Fruit fly (Drosophila melanogaster) whole organism, prepupa: Measurements from ENCODE around the gene CG1750.
A peak's percentile ranks its signal among the peaks of the same experiment; 100 is the strongest.

Source experiments
- Blimp-1 ChIP-seq: fragments of 200-800 bp; sonication (Bioruptor generic); optimal IDR thresholded peaks from 3 replicates; lab custom pipeline; 2017; ENCODE audit warnings: missing biosample characterization, missing genetic modification characterization, mild to moderate bottlenecking, moderate library complexity, missing genetic modification reagents
- CG10631 ChIP-seq: fragments of 200-800 bp; sonication (Bioruptor generic); optimal IDR thresholded peaks from 2 replicates; lab custom pipeline; 2016; ENCODE audit warnings: missing biosample characterization, missing genetic modification characterization
- CG10669 ChIP-seq: fragments of 200-800 bp; sonication (Bioruptor generic); optimal IDR thresholded peaks from 3 replicates; lab custom pipeline; 2018; ENCODE audit warnings: missing biosample characterization, mild to moderate bottlenecking, missing genetic modification characterization, moderate library complexity
- CG11294 ChIP-seq: fragments of 200-800 bp; sonication (Bioruptor generic); IDR thresholded peaks from 2 replicates; pipeline ENCODE4 v1.3.6; 2022; ENCODE audit warnings: missing biosample characterization, missing genetic modification characterization
- CG11762 ChIP-seq: fragments of 200-800 bp; sonication (Bioruptor generic); optimal IDR thresholded peaks from 3 replicates; lab custom pipeline; 2016; ENCODE audit warnings: missing biosample characterization, missing genetic modification characterization; ENCODE audit not compliant: insufficient read depth
- CG11902 ChIP-seq: fragments of 200-800 bp; sonication (Bioruptor generic); optimal IDR thresholded peaks from 3 replicates; lab custom pipeline; 2016; ENCODE audit warnings: missing biosample characterization, missing genetic modification characterization
- CG15336 ChIP-seq: fragments of 200-800 bp; sonication (Bioruptor generic); IDR thresholded peaks from 2 replicates; pipeline ENCODE4 v1.3.6; 2022; ENCODE audit warnings: missing biosample characterization, missing genetic modification characterization
- CG1621 ChIP-seq: fragments of 200-800 bp; sonication (Bioruptor generic); optimal IDR thresholded peaks from 3 replicates; lab custom pipeline; 2018; ENCODE audit warnings: missing biosample characterization, mild to moderate bottlenecking, missing genetic modification characterization
- CG16779 ChIP-seq: fragments of 200-800 bp; sonication (Bioruptor generic); optimal IDR thresholded peaks from 3 replicates; lab custom pipeline; 2017; ENCODE audit warnings: missing biosample characterization, mild to moderate bottlenecking, missing genetic modification characterization
- CG3032 ChIP-seq: fragments of 200-800 bp; optimal IDR thresholded peaks from 2 replicates; lab custom pipeline; 2019; ENCODE audit warnings: missing biosample characterization, mild to moderate bottlenecking, missing genetic modification characterization, moderate library complexity
- CG31627 ChIP-seq: fragments of 200-800 bp; sonication (Bioruptor generic); optimal IDR thresholded peaks from 3 replicates; lab custom pipeline; 2016; ENCODE audit warnings: missing biosample characterization, missing genetic modification characterization
- CG32006 ChIP-seq: fragments of 200-800 bp; sonication (Bioruptor generic); optimal IDR thresholded peaks from 3 replicates; lab custom pipeline; 2017; ENCODE audit warnings: missing biosample characterization, mild to moderate bottlenecking, missing genetic modification characterization
- CG34406 ChIP-seq: fragments of 200-800 bp; sonication (Bioruptor generic); optimal IDR thresholded peaks from 3 replicates; lab custom pipeline; 2016; ENCODE audit warnings: missing biosample characterization, missing genetic modification characterization
- CG3919 ChIP-seq: fragments of 200-800 bp; sonication (Bioruptor generic); optimal IDR thresholded peaks from 3 replicates; lab custom pipeline; 2016; ENCODE audit warnings: missing biosample characterization, missing genetic modification characterization
- CG4318 ChIP-seq: fragments of 200-800 bp; sonication (Bioruptor generic); optimal IDR thresholded peaks from 3 replicates; lab custom pipeline; 2017; ENCODE audit warnings: missing biosample characterization, mild to moderate bottlenecking, missing genetic modification characterization
- CG6276 ChIP-seq: fragments of 200-800 bp; sonication (Bioruptor generic); optimal IDR thresholded peaks from 2 replicates; lab custom pipeline; 2017; ENCODE audit warnings: missing biosample characterization, mild to moderate bottlenecking, missing genetic modification characterization
- CG6792 ChIP-seq: fragments of 200-800 bp; sonication (Bioruptor generic); optimal IDR thresholded peaks from 3 replicates; lab custom pipeline; 2016; ENCODE audit warnings: missing biosample characterization, missing genetic modification characterization
- CG6808 ChIP-seq: fragments of 200-800 bp; sonication (Bioruptor generic); optimal IDR thresholded peaks from 3 replicates; lab custom pipeline; 2017; ENCODE audit warnings: missing biosample characterization, missing genetic modification characterization, mild to moderate bottlenecking, moderate library complexity, missing genetic modification reagents
- CG7368 ChIP-seq: fragments of 200-800 bp; sonication (Bioruptor generic); optimal IDR thresholded peaks from 3 replicates; lab custom pipeline; 2016; ENCODE audit warnings: missing biosample characterization, missing genetic modification characterization
- CG8119 ChIP-seq: fragments of 200-800 bp; sonication (Bioruptor generic); IDR thresholded peaks from 3 replicates; pipeline ENCODE4 v1.3.6; 2022; ENCODE audit warnings: missing biosample characterization, missing genetic modification characterization
- CG8319 ChIP-seq: fragments of 200-800 bp; sonication (Bioruptor generic); optimal IDR thresholded peaks from 3 replicates; lab custom pipeline; 2016; ENCODE audit warnings: missing biosample characterization, missing genetic modification characterization
- CG8632 ChIP-seq: fragments of 200-800 bp; sonication (Bioruptor generic); optimal IDR thresholded peaks from 3 replicates; lab custom pipeline; 2016; ENCODE audit warnings: missing biosample characterization, missing genetic modification characterization
- CG9139 ChIP-seq: fragments of 200-800 bp; sonication (Bioruptor generic); optimal IDR thresholded peaks from 3 replicates; lab custom pipeline; 2017; ENCODE audit warnings: missing biosample characterization, mild to moderate bottlenecking, missing genetic modification characterization
- Eip75B ChIP-seq: fragments of 200-800 bp; sonication (Bioruptor generic); optimal IDR thresholded peaks from 3 replicates; lab custom pipeline; 2016; ENCODE audit warnings: missing biosample characterization, missing genetic modification characterization
- Eip78C ChIP-seq: fragments of 200-800 bp; sonication (Bioruptor generic); peaks from one replicate; lab custom pipeline; 2016; ENCODE audit warnings: missing biosample characterization, missing genetic modification characterization
- Eip93F ChIP-seq: fragments of 200-800 bp; sonication (Bioruptor generic); optimal IDR thresholded peaks from 2 replicates; lab custom pipeline; 2016; ENCODE audit warnings: missing biosample characterization, mild to moderate bottlenecking, missing genetic modification characterization
- Ets21C ChIP-seq: fragments of 200-800 bp; sonication (Bioruptor generic); optimal IDR thresholded peaks from 3 replicates; lab custom pipeline; 2016; ENCODE audit warnings: missing biosample characterization, missing genetic modification characterization
- Ets96B ChIP-seq: fragments of 200-800 bp; optimal IDR thresholded peaks from 2 replicates; lab custom pipeline; 2019; ENCODE audit warnings: missing biosample characterization, mild to moderate bottlenecking, missing genetic modification characterization, moderate library complexity
- Gug ChIP-seq: fragments of 200-800 bp; sonication (Bioruptor generic); IDR thresholded peaks from 2 replicates; pipeline ENCODE4 v1.3.6; 2022; ENCODE audit warnings: missing biosample characterization, missing genetic modification characterization
- Hr38 ChIP-seq: sonication (Bioruptor generic); optimal IDR thresholded peaks from 2 replicates; lab custom pipeline; 2016; ENCODE audit warnings: missing biosample characterization, missing genetic modification characterization
- Hr4 ChIP-seq: fragments of 200-800 bp; sonication (Bioruptor generic); optimal IDR thresholded peaks from 3 replicates; lab custom pipeline; 2016; ENCODE audit warnings: missing biosample characterization, missing genetic modification characterization
- Lpt ChIP-seq: fragments of 200-800 bp; sonication (Bioruptor generic); optimal IDR thresholded peaks from 3 replicates; lab custom pipeline; 2016; ENCODE audit warnings: missing biosample characterization, missing genetic modification characterization
- Met ChIP-seq: fragments of 200-800 bp; sonication (Bioruptor generic); optimal IDR thresholded peaks from 3 replicates; lab custom pipeline; 2016; ENCODE audit warnings: missing biosample characterization, missing genetic modification characterization
- OdsH ChIP-seq: fragments of 200-800 bp; sonication (Bioruptor generic); optimal IDR thresholded peaks from 3 replicates; lab custom pipeline; 2016; ENCODE audit warnings: missing biosample characterization, missing genetic modification characterization
- Smox ChIP-seq: fragments of 200-800 bp; sonication (Bioruptor generic); optimal IDR thresholded peaks from 3 replicates; lab custom pipeline; 2016; ENCODE audit warnings: missing biosample characterization, missing genetic modification characterization
- Sox102F ChIP-seq: fragments of 200-800 bp; sonication (Bioruptor generic); optimal IDR thresholded peaks from 2 replicates; lab custom pipeline; 2016; ENCODE audit warnings: missing biosample characterization, mild to moderate bottlenecking, missing genetic modification characterization
- acj6 ChIP-seq: fragments of 200-800 bp; sonication (Bioruptor generic); optimal IDR thresholded peaks from 3 replicates; lab custom pipeline; 2016; ENCODE audit warnings: missing biosample characterization, missing genetic modification characterization
- dsx ChIP-seq: fragments of 200-800 bp; optimal IDR thresholded peaks from 3 replicates; lab custom pipeline; 2019; ENCODE audit warnings: missing biosample characterization, mild to moderate bottlenecking, missing genetic modification characterization, moderate library complexity; ENCODE audit not compliant: poor library complexity, severe bottlenecking
- eg ChIP-seq: fragments of 200-800 bp; sonication (Bioruptor generic); IDR thresholded peaks from 3 replicates; pipeline ENCODE4 v1.3.6; 2022; ENCODE audit warnings: missing biosample characterization, missing genetic modification characterization
- fd59A ChIP-seq: fragments of 200-800 bp; sonication (Bioruptor generic); optimal IDR thresholded peaks from 2 replicates; lab custom pipeline; 2017; ENCODE audit warnings: missing biosample characterization, mild to moderate bottlenecking, missing genetic modification characterization, missing genetic modification reagents
- fd85E ChIP-seq: fragments of 200-800 bp; sonication (Bioruptor generic); optimal IDR thresholded peaks from 3 replicates; lab custom pipeline; 2016; ENCODE audit warnings: missing biosample characterization, missing genetic modification characterization
- fkh ChIP-seq: fragments of 200-800 bp; sonication (Bioruptor generic); optimal IDR thresholded peaks from 3 replicates; lab custom pipeline; 2017; ENCODE audit warnings: missing biosample characterization, mild to moderate bottlenecking, missing genetic modification characterization, moderate library complexity
- pdm3 ChIP-seq: fragments of 200-800 bp; sonication (Bioruptor generic); optimal IDR thresholded peaks from 3 replicates; lab custom pipeline; 2016; ENCODE audit warnings: missing biosample characterization, missing genetic modification characterization
- salr ChIP-seq, 2 experiments: fragments of 200-800 bp; sonication (Bioruptor generic); optimal IDR thresholded peaks; 3 replicates each; lab custom pipeline; 2016 to 2018; ENCODE audit warnings: missing biosample characterization in 2 of 2, missing genetic modification characterization in 2 of 2, mild to moderate bottlenecking in 1 of 2
- spab ChIP-seq: fragments of 200-800 bp; sonication (Bioruptor generic); optimal IDR thresholded peaks from 2 replicates; lab custom pipeline; 2017; ENCODE audit warnings: missing biosample characterization, mild to moderate bottlenecking, missing genetic modification characterization, missing genetic modification reagents
- ss ChIP-seq, 2 experiments: fragments of 200-800 bp; sonication (Bioruptor generic); optimal IDR thresholded peaks; 2 replicates in 1 of 2; 3 replicates in 1 of 2; lab custom pipeline; 2017 to 2018; ENCODE audit warnings: mild to moderate bottlenecking in 2 of 2, missing biosample characterization in 2 of 2, missing genetic modification characterization in 2 of 2, moderate library complexity in 1 of 2
- svp ChIP-seq: fragments of 200-800 bp; sonication (Bioruptor generic); peaks from one replicate; lab custom pipeline; 2016; ENCODE audit warnings: missing biosample characterization, missing genetic modification characterization
- topi ChIP-seq: fragments of 200-800 bp; sonication (Bioruptor generic); optimal IDR thresholded peaks from 3 replicates; lab custom pipeline; 2016; ENCODE audit warnings: missing biosample characterization, missing genetic modification characterization
- vri ChIP-seq: fragments of 200-800 bp; sonication (Bioruptor generic); optimal IDR thresholded peaks from 3 replicates; lab custom pipeline; 2016; ENCODE audit warnings: missing biosample characterization, mild to moderate bottlenecking, missing genetic modification characterization

CG1750 gene

dm6 chr3R:31287522-31287921, 32.8 kb upstream of the CG1750 start (continued):
- TF ChIP-seq fd85E: no peak
- TF ChIP-seq Sox102F (GFP tag; lab: Kevin White, UChicago): peak; percentile 27
- no peak for TF ChIP-seq fd59A (GFP tag; lab: Kevin White, UChicago)
- TF ChIP-seq CG11762 (GFP tag; lab: Kevin White, UChicago): peak; percentile 35

dm6 chr3R:31285791-31286190, 31.1 kb upstream of the CG1750 start:
- TF ChIP-seq CG1621 (tag; lab: Kevin White, UChicago) (no peak), svp (GFP tag; lab: Kevin White, UChicago) (no peak), eg (no peak), CG6276 (no peak), CG16779 (no peak), CG3919 (peak; percentile 10), CG11762 (GFP tag; lab: Kevin White, UChicago) (no peak), CG10631 (GFP tag; lab: Kevin White, UChicago) (peak; percentile 28), CG11902 (GFP tag; lab: Kevin White, UChicago) (no peak), CG10669 (peak; percentile 28), Eip78C (peak; percentile 72), Hr4 (GFP tag; lab: Kevin White, UChicago) (no peak), CG4318 (no peak), Eip93F (GFP tag; lab: Kevin White, UChicago) (no peak), dsx (GFP tag; lab: Kevin White, UChicago) (peak; percentile 76), CG31627 (GFP tag; lab: Kevin White, UChicago) (no peak), CG9139 (no peak), Smox (GFP tag; lab: Kevin White, UChicago) (no peak), CG7368 (GFP tag; lab: Kevin White, UChicago) (no peak), CG6808 (GFP tag; lab: Kevin White, UChicago) (peak; percentile 11), OdsH (GFP tag; lab: Kevin White, UChicago) (peak; percentile 14), CG32006 (peak; percentile 10), ss (GFP tag; optimal IDR thresholded peaks at IDR 0.05; lab: Kevin White, UChicago) (peak; percentile 12 to 16), acj6 (GFP tag; lab: Kevin White, UChicago) (peak; percentile 22), CG15336 (GFP tag; lab: Robert Waterston, UW) (0 out of 2 replicates have a peak, but pooled peaks have one; percentile 24), Eip75B (GFP tag; lab: Kevin White, UChicago) (no peak), salr (GFP tag; optimal IDR thresholded peaks at IDR 0.05; lab: Kevin White, UChicago) (no peak), CG8119 (peak; percentile 32; the same call in 1 of the 3 replicates), CG6792 (no peak), fd59A (GFP tag; lab: Kevin White, UChicago) (no peak), CG3032 (peak; percentile 37), Gug (no peak), Blimp-1 (GFP tag; lab: Kevin White, UChicago) (no peak), Sox102F (GFP tag; lab: Kevin White, UChicago) (no peak), Lpt (GFP tag; lab: Kevin White, UChicago) (no peak), topi (GFP tag; lab: Kevin White, UChicago) (no peak), spab (peak; percentile 15), Ets96B (tag; lab: Kevin White, UChicago) (peak; percentile 35), CG34406 (GFP tag; lab: Kevin White, UChicago) (no peak), CG8319 (GFP tag; lab: Kevin White, UChicago) (no peak), fkh (GFP tag; lab: Kevin White, UChicago) (no peak), CG11294 (GFP tag; lab: Robert Waterston, UW) (no peak), Hr38 (no peak), Met (GFP tag; lab: Kevin White, UChicago) (peak; percentile 20), CG8632 (GFP tag; lab: Kevin White, UChicago) (no peak), Ets21C (GFP tag; lab: Kevin White, UChicago) (no peak), pdm3 (GFP tag; lab: Kevin White, UChicago) (no peak), vri (GFP tag; lab: Kevin White, UChicago) (no peak)
